Worm (Caenorhabditis elegans): ENCODE data around the gene AH9.1.

ce11 chrX:2276000-2276399 lies 29.2 kb upstream of the AH9.1 start:
- TF ChIP-seq F23B12.7 (tag; optimal IDR thresholded peaks at IDR 0.05; ENCODE audit: insufficient read depth) (no peak), ccch-3 (GFP tag; optimal IDR thresholded peaks at IDR 0.05) (no peak), unc-130 (GFP tag; optimal IDR thresholded peaks at IDR 0.05) (no peak), snpc-1.3 (tag; optimal IDR thresholded peaks at IDR 0.05; ENCODE audit: insufficient read depth) (no peak), nhr-27 (tag; optimal IDR thresholded peaks at IDR 0.05) (no peak), B0035.1 (tag; optimal IDR thresholded peaks at IDR 0.05) (no peak), nfya-2 (GFP tag; IDR thresholded peaks at IDR 0.05) (no peak)
